Fruit fly (Drosophila melanogaster) whole organism, adult: ENCODE measurements around the gene CG32022.

Experiments used
- Hr96 ChIP-seq: fragments of 200-800 bp; sonication (Bioruptor generic); optimal IDR thresholded peaks from 2 replicates; lab custom pipeline; 2016; ENCODE audit warnings: missing biosample characterization, missing genetic modification characterization
- bab1 ChIP-seq: fragments of 200-800 bp; sonication (Bioruptor generic); optimal IDR thresholded peaks from 3 replicates; lab custom pipeline; 2019; ENCODE audit warnings: missing biosample characterization, mild to moderate bottlenecking, missing genetic modification characterization, moderate library complexity
- pad ChIP-seq: fragments of 200-800 bp; sonication (Bioruptor generic); optimal IDR thresholded peaks from 3 replicates; lab custom pipeline; 2017; ENCODE audit warnings: missing biosample characterization, missing genetic modification characterization, mild to moderate bottlenecking, moderate library complexity, missing genetic modification reagents

CG32022 gene

DNA sequence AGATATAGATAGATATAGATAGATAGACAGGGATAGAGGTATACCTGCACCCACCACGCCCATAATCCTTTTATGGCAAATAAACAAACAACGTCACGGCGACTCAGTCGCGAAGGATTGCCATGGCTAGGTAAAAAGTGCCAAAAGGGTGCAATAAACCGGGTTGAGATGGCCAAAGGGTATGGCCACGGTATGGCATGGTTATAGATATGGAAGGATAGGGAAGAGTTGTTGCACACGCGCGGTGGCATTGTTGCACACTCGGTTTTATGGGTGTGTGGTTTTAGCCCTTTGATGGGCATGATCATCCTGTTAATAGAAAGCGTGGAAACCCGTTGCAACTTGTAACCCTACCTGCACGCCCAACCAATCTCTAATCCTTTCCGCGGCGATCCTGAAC lies 50.1 kb downstream of the CG32022 start:
- TF ChIP-seq Hr96 (no peak), bab1 (GFP tag; lab: Kevin White, UChicago) (no peak), pad (no peak)
